Fruit fly (Drosophila melanogaster) whole organism: ENCODE measurements around the gene Nf1.

Experiments
- CG8478 ChIP-seq: fragments of >200 bp; optimal IDR thresholded peaks from 2 replicates; lab custom pipeline; 2018; ENCODE audit warnings: inconsistent platforms
- Dll ChIP-seq: fragments of >200 bp; optimal IDR thresholded peaks from 2 replicates; lab custom pipeline; 2017
- EcR ChIP-seq, 2 experiments: fragments of >200 bp; optimal IDR thresholded peaks; 2 replicates each; lab custom pipeline; 2017; ENCODE audit warnings: missing biosample characterization in 2 of 2, missing genetic modification characterization in 2 of 2, missing genetic modification reagents in 2 of 2
- pan ChIP-seq: fragments of >200 bp; optimal IDR thresholded peaks from 2 replicates; lab custom pipeline; 2017
- psq ChIP-seq: fragments of >200 bp; optimal IDR thresholded peaks from 2 replicates; lab custom pipeline; 2017
- usp ChIP-seq: fragments of >200 bp; optimal IDR thresholded peaks from 2 replicates; lab custom pipeline; 2017; ENCODE audit warnings: missing biosample characterization, missing genetic modification characterization, mixed read lengths

The Nf1 gene

dm6 chr3R:26000720-26001682 lies 18.2 kb downstream of the Nf1 start:
- TF ChIP-seq usp (no peak), Dll (lab: Kevin White, UChicago) (no peak), EcR (GFP tag; optimal IDR thresholded peaks at IDR 0.05; lab: Kevin White, UChicago) (no peak), psq (no peak), CG8478 (lab: Kevin White, UChicago) (no peak), pan (lab: Kevin White, UChicago) (no peak)

- TF ChIP-seq CG8478 (lab: Kevin White, UChicago) = no peak
- TF ChIP-seq pan (lab: Kevin White, UChicago) = no peak
- TF ChIP-seq usp = no peak
- no peak for TF ChIP-seq EcR (GFP tag; optimal IDR thresholded peaks at IDR 0.05; lab: Kevin White, UChicago)
- no peak for TF ChIP-seq psq
- no peak for TF ChIP-seq Dll (lab: Kevin White, UChicago)
These were observed 19.2 kb downstream of the Nf1 start for dm6 chr3R:26002039-26002438.

- peak; percentile 0 for TF ChIP-seq Dll (lab: Kevin White, UChicago)
- TF ChIP-seq pan (lab: Kevin White, UChicago) = no peak
- TF ChIP-seq EcR (GFP tag; optimal IDR thresholded peaks at IDR 0.05; lab: Kevin White, UChicago) = peak in 1 of 2 experiments; percentile 47
These were observed 19.9 kb downstream of the Nf1 start for dm6 chr3R:26002570-26003332.

dm6 chr3R:26004377-26005000 lies 21.7 kb downstream of the Nf1 start:
- TF ChIP-seq pan (lab: Kevin White, UChicago) (no peak), CG8478 (lab: Kevin White, UChicago) (no peak), psq (no peak), Dll (lab: Kevin White, UChicago) (no peak), EcR (GFP tag; optimal IDR thresholded peaks at IDR 0.05; lab: Kevin White, UChicago) (peak in 1 of 2 experiments; percentile 20), usp (no peak)

dm6 chr3R:26005619-26005977 lies 22.8 kb downstream of the Nf1 start:
- no peak for TF ChIP-seq EcR (GFP tag; optimal IDR thresholded peaks at IDR 0.05; lab: Kevin White, UChicago)
- TF ChIP-seq Dll (lab: Kevin White, UChicago) = no peak
- no peak for TF ChIP-seq CG8478 (lab: Kevin White, UChicago)
- no peak for TF ChIP-seq pan (lab: Kevin White, UChicago)
- TF ChIP-seq psq = no peak
- TF ChIP-seq usp = no peak

dm6 chr3R:26005978-26006934 lies 23.4 kb downstream of the Nf1 start:
- peak; percentile 71 for TF ChIP-seq Dll (lab: Kevin White, UChicago)
- TF ChIP-seq pan (lab: Kevin White, UChicago) = no peak
- no peak for TF ChIP-seq CG8478 (lab: Kevin White, UChicago)
- TF ChIP-seq EcR (GFP tag; optimal IDR thresholded peaks at IDR 0.05; lab: Kevin White, UChicago) = peak in 1 of 2 experiments; percentile 52

dm6 chr3R:26007298-26007697 lies 24.5 kb downstream of the Nf1 start:
- no peak for TF ChIP-seq usp
- no peak for TF ChIP-seq EcR (GFP tag; optimal IDR thresholded peaks at IDR 0.05; lab: Kevin White, UChicago)
- no peak for TF ChIP-seq CG8478 (lab: Kevin White, UChicago)
- TF ChIP-seq Dll (lab: Kevin White, UChicago) = no peak
- TF ChIP-seq psq = no peak
- no peak for TF ChIP-seq pan (lab: Kevin White, UChicago)

- TF ChIP-seq Dll (lab: Kevin White, UChicago) (peak; percentile 83), EcR (GFP tag; optimal IDR thresholded peaks at IDR 0.05; lab: Kevin White, UChicago) (peak; percentile 20 to 71), pan (lab: Kevin White, UChicago) (no peak)
These were observed 25.4 kb downstream of the Nf1 start for dm6 chr3R:26007964-26008868.

- TF ChIP-seq EcR (GFP tag; optimal IDR thresholded peaks at IDR 0.05; lab: Kevin White, UChicago) (peak in 1 of 2 experiments; percentile 37), usp (no peak)
These were observed 26.2 kb downstream of the Nf1 start for dm6 chr3R:26008892-26009539.
